Worm (Caenorhabditis elegans) whole organism, L1 larva: ENCODE data around the gene rme-1.

Source experiments
- aha-1 ChIP-seq: fragments of 150-350 bp; optimal IDR thresholded peaks from 2 replicates; lab custom pipeline; 2014; ENCODE audit warnings: missing biosample characterization, missing genetic modification characterization
- ama-1 ChIP-seq: fragments of 150-350 bp; optimal IDR thresholded peaks from 2 replicates; lab custom pipeline; 2014
- ces-1 ChIP-seq: fragments of 150-350 bp; optimal IDR thresholded peaks from 2 replicates; lab custom pipeline; 2014; ENCODE audit warnings: missing biosample characterization, missing genetic modification reagents, missing genetic modification characterization
- dsc-1 ChIP-seq: sonication (generic microtip); optimal IDR thresholded peaks from 2 replicates; lab custom pipeline; 2016; ENCODE audit warnings: mild to moderate bottlenecking, missing genetic modification characterization, missing compliant biosample characterization
- jun-1 ChIP-seq: fragments of 150-350 bp; optimal IDR thresholded peaks from 2 replicates; lab custom pipeline; 2014; ENCODE audit warnings: missing biosample characterization, missing genetic modification reagents, missing genetic modification characterization
- lir-3 ChIP-seq: sonication (generic microtip); optimal IDR thresholded peaks from 2 replicates; lab custom pipeline; 2016; ENCODE audit warnings: mild to moderate bottlenecking, missing genetic modification characterization, moderate library complexity, missing compliant biosample characterization; ENCODE audit not compliant: poor library complexity
- mef-2 ChIP-seq: fragments of 150-350 bp; optimal IDR thresholded peaks from 2 replicates; lab custom pipeline; 2014; ENCODE audit warnings: missing biosample characterization, missing genetic modification characterization
- nhr-12 ChIP-seq: sonication (generic microtip); optimal IDR thresholded peaks from 2 replicates; lab custom pipeline; 2017; ENCODE audit warnings: missing biosample characterization, missing genetic modification characterization
- nhr-237 ChIP-seq: fragments of 150-350 bp; optimal IDR thresholded peaks from 2 replicates; lab custom pipeline; 2014; ENCODE audit warnings: missing biosample characterization, missing genetic modification characterization
- rnt-1 ChIP-seq: sonication (generic microtip); optimal IDR thresholded peaks from 2 replicates; lab custom pipeline; 2016; ENCODE audit warnings: mild to moderate bottlenecking, missing genetic modification characterization, moderate library complexity, missing compliant biosample characterization
- tbx-2 ChIP-seq: sonication (generic microtip); optimal IDR thresholded peaks from 2 replicates; lab custom pipeline; 2016; ENCODE audit warnings: missing genetic modification characterization, missing compliant biosample characterization
- unc-30 ChIP-seq: sonication (generic microtip); optimal IDR thresholded peaks from 2 replicates; lab custom pipeline; 2017; ENCODE audit warnings: missing biosample characterization, missing genetic modification characterization
- unc-98 ChIP-seq: fragments of 200-800 bp; sonication (Bioruptor generic); IDR thresholded peaks from 2 replicates; pipeline ENCODE4 v1.3.6; 2022; ENCODE audit warnings: missing genetic modification characterization, missing compliant biosample characterization
- ztf-4 ChIP-seq: fragments of 150-350 bp; optimal IDR thresholded peaks from 2 replicates; lab custom pipeline; 2014; ENCODE audit warnings: missing biosample characterization, missing genetic modification characterization

DNA sequence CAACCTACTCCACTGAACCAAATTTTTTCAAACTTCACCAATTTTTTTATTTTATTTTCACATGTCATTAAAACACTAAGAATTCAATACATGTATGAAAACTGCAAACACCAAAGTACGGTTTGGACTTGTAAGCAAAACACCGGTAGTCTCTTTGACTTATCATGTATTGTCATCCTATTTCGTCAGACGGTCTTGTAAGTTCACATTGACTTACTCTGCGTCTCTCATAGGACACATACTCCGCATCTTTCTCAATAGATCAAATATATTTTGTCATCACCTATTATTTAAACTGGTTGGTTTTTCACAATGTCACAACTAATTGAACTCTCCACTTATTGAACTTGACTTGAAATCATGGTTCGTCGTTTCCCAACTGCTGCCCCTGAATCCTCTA, 2.2 kb upstream of the rme-1 start, which contains the start of gene W06H8.2:
- TF ChIP-seq nhr-237 (no peak), ces-1 (GFP tag; lab: Kevin White, UChicago) (no peak), mef-2 (no peak), unc-30 (tag; lab: Kevin White, UChicago) (no peak), jun-1 (tag; lab: Kevin White, UChicago) (no peak), ama-1 (lab: Kevin White, UChicago) (no peak), rnt-1 (tag; lab: Kevin White, UChicago) (no peak), dsc-1 (tag; lab: Kevin White, UChicago) (no peak), tbx-2 (no peak), unc-98 (GFP tag; lab: Robert Waterston, UW) (no peak), aha-1 (tag; lab: Kevin White, UChicago) (no peak), nhr-12 (tag; lab: Kevin White, UChicago) (no peak), ztf-4 (tag; lab: Kevin White, UChicago) (no peak), lir-3 (tag; lab: Kevin White, UChicago) (no peak)
